Fruit fly (Drosophila melanogaster) whole organism, embryonic: Measurements from ENCODE around the gene Met75Cb.

ENCODE experiments used
- Abd-B ChIP-seq: fragments of 200-800 bp; sonication (Bioruptor generic); optimal IDR thresholded peaks from 2 replicates; lab custom pipeline; 2018; ENCODE audit warnings: missing biosample characterization, mild to moderate bottlenecking, missing genetic modification characterization, moderate library complexity
- B-H2 ChIP-seq: fragments of 200-800 bp; sonication (Bioruptor generic); optimal IDR thresholded peaks from 2 replicates; lab custom pipeline; 2018; ENCODE audit warnings: missing biosample characterization, mild to moderate bottlenecking, missing genetic modification characterization
- Bgb ChIP-seq: fragments of 200-800 bp; sonication (Bioruptor generic); IDR thresholded peaks from 2 replicates; pipeline ENCODE4 v1.3.6; 2022; ENCODE audit warnings: missing biosample characterization, missing genetic modification characterization; ENCODE audit not compliant: partially characterized antibody
- CG12219 ChIP-seq: fragments of 200-800 bp; sonication (Bioruptor generic); optimal IDR thresholded peaks from 3 replicates; lab custom pipeline; 2018; ENCODE audit warnings: missing biosample characterization, mild to moderate bottlenecking, missing genetic modification characterization
- CG12942 ChIP-seq: fragments of 200-800 bp; sonication (Bioruptor generic); optimal IDR thresholded peaks from 3 replicates; lab custom pipeline; 2016; ENCODE audit warnings: missing biosample characterization, missing genetic modification characterization
- CG13296 ChIP-seq: fragments of 200-800 bp; sonication (Bioruptor generic); optimal IDR thresholded peaks from 3 replicates; lab custom pipeline; 2018; ENCODE audit warnings: missing biosample characterization, mild to moderate bottlenecking, missing genetic modification characterization
- CG13775 ChIP-seq: fragments of 200-800 bp; sonication (Bioruptor generic); optimal IDR thresholded peaks from 3 replicates; lab custom pipeline; 2017; ENCODE audit warnings: missing biosample characterization, mild to moderate bottlenecking, missing genetic modification characterization
- CG14014 ChIP-seq: fragments of 200-800 bp; sonication (Bioruptor generic); IDR thresholded peaks from 2 replicates; pipeline ENCODE4 v1.3.6; 2022; ENCODE audit warnings: missing biosample characterization, missing genetic modification characterization
- CG17359 ChIP-seq: fragments of 200-800 bp; sonication (Bioruptor generic); optimal IDR thresholded peaks from 3 replicates; lab custom pipeline; 2018; ENCODE audit warnings: missing biosample characterization, mild to moderate bottlenecking, missing genetic modification characterization, moderate library complexity
- CG17802 ChIP-seq: fragments of 200-800 bp; sonication (Bioruptor generic); optimal IDR thresholded peaks from 2 replicates; lab custom pipeline; 2018; ENCODE audit warnings: missing biosample characterization, mild to moderate bottlenecking, missing genetic modification characterization, moderate library complexity
- CG17912 ChIP-seq: fragments of 200-800 bp; sonication (Bioruptor generic); optimal IDR thresholded peaks from 2 replicates; lab custom pipeline; 2018; ENCODE audit warnings: missing biosample characterization, mild to moderate bottlenecking, missing genetic modification characterization
- CG2875 ChIP-seq: fragments of 200-800 bp; sonication (Bioruptor generic); optimal IDR thresholded peaks from 2 replicates; lab custom pipeline; 2017; ENCODE audit warnings: missing biosample characterization, mild to moderate bottlenecking, missing genetic modification characterization, missing genetic modification reagents
- CG3995 ChIP-seq: fragments of 200-800 bp; sonication (Bioruptor generic); optimal IDR thresholded peaks from 3 replicates; lab custom pipeline; 2016; ENCODE audit warnings: missing biosample characterization, missing genetic modification characterization
- CG5180 ChIP-seq: fragments of 200-800 bp; sonication (Bioruptor generic); optimal IDR thresholded peaks from 3 replicates; lab custom pipeline; 2017; ENCODE audit warnings: missing biosample characterization, missing genetic modification characterization, mild to moderate bottlenecking, moderate library complexity, missing genetic modification reagents
- CG6175 ChIP-seq: fragments of 200-800 bp; sonication (Bioruptor generic); IDR thresholded peaks from 3 replicates; pipeline ENCODE4 v1.3.6; 2022; ENCODE audit warnings: missing biosample characterization, missing genetic modification characterization
- CG6813 ChIP-seq: fragments of 200-800 bp; sonication (Bioruptor generic); optimal IDR thresholded peaks from 2 replicates; lab custom pipeline; 2017; ENCODE audit warnings: missing biosample characterization, missing genetic modification characterization, mild to moderate bottlenecking, moderate library complexity, missing genetic modification reagents
- CG8290 ChIP-seq, 3 experiments: fragments of 200-800 bp; sonication (Bioruptor generic); optimal IDR thresholded peaks; 2 replicates each; lab custom pipeline; 2016 to 2019; ENCODE audit warnings: missing biosample characterization in 3 of 3, missing genetic modification characterization in 3 of 3, mild to moderate bottlenecking in 2 of 3, moderate library complexity in 1 of 3
- CG9437 ChIP-seq: fragments of 200-800 bp; sonication (Bioruptor generic); optimal IDR thresholded peaks from 2 replicates; lab custom pipeline; 2018; ENCODE audit warnings: missing biosample characterization, mild to moderate bottlenecking, missing genetic modification characterization
- CG9932 ChIP-seq: fragments of 200-800 bp; sonication (Bioruptor generic); IDR thresholded peaks from 2 replicates; pipeline ENCODE4 v1.3.6; 2022; ENCODE audit warnings: missing biosample characterization, missing genetic modification characterization
- Deaf1 ChIP-seq: fragments of 200-800 bp; optimal IDR thresholded peaks from 3 replicates; lab custom pipeline; 2019; ENCODE audit warnings: missing biosample characterization, mild to moderate bottlenecking, missing genetic modification characterization, moderate library complexity
- Dek ChIP-seq: fragments of 200-800 bp; sonication (Bioruptor generic); optimal IDR thresholded peaks from 3 replicates; lab custom pipeline; 2019; ENCODE audit warnings: missing biosample characterization, mild to moderate bottlenecking, missing genetic modification characterization, moderate library complexity
- Dip3 ChIP-seq: fragments of 200-800 bp; sonication (Bioruptor generic); optimal IDR thresholded peaks from 3 replicates; lab custom pipeline; 2016; ENCODE audit warnings: missing biosample characterization, missing genetic modification characterization
- Fer1 ChIP-seq: fragments of 200-800 bp; sonication (Bioruptor generic); optimal IDR thresholded peaks from 2 replicates; lab custom pipeline; 2017; ENCODE audit warnings: missing biosample characterization, mild to moderate bottlenecking, missing genetic modification characterization
- HHEX ChIP-seq: fragments of 200-800 bp; sonication (Bioruptor generic); optimal IDR thresholded peaks from 3 replicates; lab custom pipeline; 2017; ENCODE audit warnings: missing biosample characterization, mild to moderate bottlenecking, missing genetic modification characterization, missing genetic modification reagents
- Hsf ChIP-seq: fragments of 200-800 bp; sonication (Bioruptor generic); optimal IDR thresholded peaks from 3 replicates; lab custom pipeline; 2016; ENCODE audit warnings: missing biosample characterization, missing genetic modification characterization
- NFAT ChIP-seq: fragments of 200-800 bp; sonication (Bioruptor generic); IDR thresholded peaks from 2 replicates; pipeline ENCODE4 v1.3.6; 2022; ENCODE audit warnings: missing biosample characterization, missing genetic modification characterization
- Nf-YB ChIP-seq: fragments of 200-800 bp; sonication (Bioruptor generic); optimal IDR thresholded peaks from 3 replicates; lab custom pipeline; 2019; ENCODE audit warnings: missing biosample characterization, mild to moderate bottlenecking, missing genetic modification characterization, moderate library complexity
- PHDP ChIP-seq: fragments of 200-800 bp; sonication (Bioruptor generic); optimal IDR thresholded peaks from 3 replicates; lab custom pipeline; 2018; ENCODE audit warnings: missing biosample characterization, mild to moderate bottlenecking, missing genetic modification characterization, moderate library complexity
- Ravus ChIP-seq: fragments of 200-800 bp; sonication (Bioruptor generic); IDR thresholded peaks from 2 replicates; pipeline ENCODE4 v1.3.6; 2022; ENCODE audit warnings: missing biosample characterization, missing genetic modification characterization
- ac ChIP-seq: fragments of 200-800 bp; sonication (Bioruptor generic); optimal IDR thresholded peaks from 3 replicates; lab custom pipeline; 2017; ENCODE audit warnings: missing biosample characterization, mild to moderate bottlenecking, missing genetic modification characterization
- ash1 ChIP-seq: fragments of 200-800 bp; sonication (Bioruptor generic); optimal IDR thresholded peaks from 2 replicates; lab custom pipeline; 2018; ENCODE audit warnings: missing biosample characterization, mild to moderate bottlenecking, missing genetic modification characterization
- az2 ChIP-seq: fragments of 200-800 bp; sonication (Bioruptor generic); optimal IDR thresholded peaks from 3 replicates; lab custom pipeline; 2016; ENCODE audit warnings: missing biosample characterization, missing genetic modification characterization
- bowl ChIP-seq: fragments of 200-800 bp; sonication (Bioruptor generic); IDR thresholded peaks from 2 replicates; pipeline ENCODE4 v1.3.6; 2022; ENCODE audit warnings: missing biosample characterization, missing genetic modification characterization
- bsh ChIP-seq, 2 experiments: fragments of 200-800 bp; sonication (Bioruptor generic); optimal IDR thresholded peaks; 2 replicates each; lab custom pipeline; 2017 to 2018; ENCODE audit warnings: mild to moderate bottlenecking in 2 of 2, missing biosample characterization in 2 of 2, missing genetic modification characterization in 2 of 2, moderate library complexity in 1 of 2
- dmrt99B ChIP-seq: fragments of 200-800 bp; sonication (Bioruptor generic); optimal IDR thresholded peaks from 2 replicates; lab custom pipeline; 2018; ENCODE audit warnings: missing biosample characterization, mild to moderate bottlenecking, missing genetic modification characterization, moderate library complexity
- eyg ChIP-seq: fragments of 200-800 bp; sonication (Bioruptor generic); optimal IDR thresholded peaks from 3 replicates; lab custom pipeline; 2016; ENCODE audit warnings: missing biosample characterization, missing genetic modification characterization
- fd64A ChIP-seq: fragments of 200-800 bp; sonication (Bioruptor generic); optimal IDR thresholded peaks from 3 replicates; lab custom pipeline; 2018; ENCODE audit warnings: missing biosample characterization, mild to moderate bottlenecking, missing genetic modification characterization
- grn ChIP-seq: fragments of 200-800 bp; sonication (Bioruptor generic); optimal IDR thresholded peaks from 3 replicates; lab custom pipeline; 2017; ENCODE audit warnings: missing biosample characterization, missing genetic modification characterization
- jumu ChIP-seq: fragments of 200-800 bp; sonication (Bioruptor generic); optimal IDR thresholded peaks from 3 replicates; lab custom pipeline; 2016; ENCODE audit warnings: missing biosample characterization, missing genetic modification characterization
- nom ChIP-seq: fragments of 200-800 bp; sonication (Bioruptor generic); optimal IDR thresholded peaks from 2 replicates; lab custom pipeline; 2017; ENCODE audit warnings: missing biosample characterization, missing genetic modification characterization, mild to moderate bottlenecking, moderate library complexity, missing genetic modification reagents
- peb ChIP-seq: fragments of 200-800 bp; sonication (Bioruptor generic); IDR thresholded peaks from 2 replicates; pipeline ENCODE4 v1.3.6; 2022; ENCODE audit warnings: missing biosample characterization, missing genetic modification characterization
- pnt ChIP-seq: fragments of 200-800 bp; sonication (Bioruptor generic); optimal IDR thresholded peaks from 3 replicates; lab custom pipeline; 2016; ENCODE audit warnings: missing biosample characterization, missing genetic modification characterization
- salm ChIP-seq: fragments of 200-800 bp; sonication (Bioruptor generic); optimal IDR thresholded peaks from 2 replicates; lab custom pipeline; 2018; ENCODE audit warnings: missing biosample characterization, mild to moderate bottlenecking, missing genetic modification characterization
- sens-2 ChIP-seq: fragments of 200-800 bp; sonication (Bioruptor generic); IDR thresholded peaks from 2 replicates; pipeline ENCODE4 v1.3.6; 2022; ENCODE audit warnings: missing biosample characterization, missing genetic modification characterization
- shn ChIP-seq: fragments of 200-800 bp; sonication (Bioruptor generic); optimal IDR thresholded peaks from 3 replicates; lab custom pipeline; 2016; ENCODE audit warnings: missing biosample characterization, missing genetic modification characterization
- sug ChIP-seq: fragments of 200-800 bp; optimal IDR thresholded peaks from 2 replicates; lab custom pipeline; 2019; ENCODE audit warnings: missing biosample characterization, mild to moderate bottlenecking, missing genetic modification characterization, moderate library complexity
- unpg ChIP-seq: fragments of 200-800 bp; sonication (Bioruptor generic); optimal IDR thresholded peaks from 3 replicates; lab custom pipeline; 2018; ENCODE audit warnings: missing biosample characterization, mild to moderate bottlenecking, missing genetic modification characterization, moderate library complexity
- wek ChIP-seq: fragments of 200-800 bp; sonication (Bioruptor generic); optimal IDR thresholded peaks from 3 replicates; lab custom pipeline; 2018; ENCODE audit warnings: missing biosample characterization, mild to moderate bottlenecking, missing genetic modification characterization, moderate library complexity
- zf30C ChIP-seq: fragments of 200-800 bp; sonication (Bioruptor generic); optimal IDR thresholded peaks from 3 replicates; lab custom pipeline; 2018; ENCODE audit warnings: missing biosample characterization, mild to moderate bottlenecking, missing genetic modification characterization

Met75Cb gene

DNA sequence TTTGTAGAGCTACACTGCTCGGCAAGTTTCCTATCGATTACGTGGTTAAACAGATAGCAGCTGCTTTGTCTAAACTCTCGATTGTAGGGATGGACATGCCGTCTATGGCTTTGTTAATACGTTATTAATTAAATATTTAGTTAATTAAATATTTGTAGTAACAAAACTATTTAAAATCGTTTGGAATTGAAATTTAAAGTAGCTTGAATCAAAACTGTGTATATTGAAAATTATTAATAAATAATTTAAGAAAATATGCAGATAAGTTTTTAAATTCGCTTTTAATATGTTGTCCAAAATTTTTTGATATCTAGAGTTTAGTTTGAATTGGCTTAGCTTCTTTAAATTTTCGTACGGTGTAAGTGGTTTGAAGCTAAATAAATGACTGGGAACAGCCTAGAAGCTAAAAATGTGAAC is 8.4 kb downstream of the Met75Cb start, which contains the start of gene CG32196 (continued):
- TF ChIP-seq CG14014 (GFP tag; lab: Robert Waterston, UW) (peak; percentile 83), Bgb (no peak), bowl (GFP tag; lab: Robert Waterston, UW) (peak; percentile 42; the same call in 1 of the 2 replicates), shn (GFP tag; lab: Kevin White, UChicago) (no peak), dmrt99B (tag; lab: Kevin White, UChicago) (peak; percentile 90), CG8290 (GFP tag; optimal IDR thresholded peaks at IDR 0.05; lab: Kevin White, UChicago) (peak; percentile 25), CG8290 (tag; optimal IDR thresholded peaks at IDR 0.05; lab: Kevin White, UChicago) (peak in 1 of 2 experiments; percentile 8), PHDP (tag; lab: Kevin White, UChicago) (peak; percentile 94), unpg (peak; percentile 95), NFAT (GFP tag; lab: Robert Waterston, UW) (peak; percentile 61), CG13296 (peak; percentile 77), CG6813 (peak; percentile 73), grn (GFP tag; lab: Kevin White, UChicago) (peak; percentile 71), B-H2 (peak; percentile 53), CG12219 (GFP tag; lab: Kevin White, UChicago) (peak; percentile 56), pnt (peak; percentile 28), zf30C (GFP tag; lab: Kevin White, UChicago) (peak; percentile 72), peb (GFP tag; lab: Robert Waterston, UW) (peak; percentile 54; the same call in 1 of the 2 replicates), Abd-B (GFP tag; lab: Kevin White, UChicago) (peak; percentile 77), CG3995 (GFP tag; lab: Kevin White, UChicago) (peak; percentile 1), Deaf1 (tag; lab: Kevin White, UChicago) (peak; percentile 72), CG13775 (GFP tag; lab: Kevin White, UChicago) (peak; percentile 83), ac (GFP tag; lab: Kevin White, UChicago) (no peak), nom (GFP tag; lab: Kevin White, UChicago) (no peak), Ravus (GFP tag; lab: Robert Waterston, UW) (peak; percentile 69), CG9437 (GFP tag; lab: Kevin White, UChicago) (peak; percentile 84), CG17912 (GFP tag; lab: Kevin White, UChicago) (peak; percentile 36), salm (tag; lab: Kevin White, UChicago) (peak; percentile 76), fd64A (GFP tag; lab: Kevin White, UChicago) (peak; percentile 60), Dek (tag; lab: Kevin White, UChicago) (peak; percentile 87), Hsf (peak; percentile 44), CG17802 (tag; lab: Kevin White, UChicago) (peak; percentile 50), CG6175 (GFP tag; lab: Robert Waterston, UW) (no peak; the same call in 2 of the 3 replicates), wek (GFP tag; lab: Kevin White, UChicago) (peak; percentile 51), az2 (GFP tag; lab: Kevin White, UChicago) (peak; percentile 72), sens-2 (GFP tag; lab: Robert Waterston, UW) (peak; percentile 23; the same call in 1 of the 2 replicates), Nf-YB (GFP tag; lab: Kevin White, UChicago) (peak; percentile 75), HHEX (GFP tag; lab: Kevin White, UChicago) (peak; percentile 78), ash1 (GFP tag; lab: Kevin White, UChicago) (no peak), CG17359 (tag; lab: Kevin White, UChicago) (peak; percentile 87), Dip3 (GFP tag; lab: Kevin White, UChicago) (no peak), jumu (GFP tag; lab: Kevin White, UChicago) (no peak), CG9932 (peak; percentile 88), bsh (GFP tag; optimal IDR thresholded peaks at IDR 0.05; lab: Kevin White, UChicago) (peak in 1 of 2 experiments; percentile 91), sug (tag; lab: Kevin White, UChicago) (peak; percentile 81), eyg (no peak), CG12942 (peak; percentile 61), CG2875 (GFP tag; lab: Kevin White, UChicago) (peak; percentile 77), CG5180 (GFP tag; lab: Kevin White, UChicago) (peak; percentile 64), Fer1 (GFP tag; lab: Kevin White, UChicago) (peak; percentile 83)
